ENCODE assay signal across 1 fruit fly cellular context in the genomic region with DNA sequence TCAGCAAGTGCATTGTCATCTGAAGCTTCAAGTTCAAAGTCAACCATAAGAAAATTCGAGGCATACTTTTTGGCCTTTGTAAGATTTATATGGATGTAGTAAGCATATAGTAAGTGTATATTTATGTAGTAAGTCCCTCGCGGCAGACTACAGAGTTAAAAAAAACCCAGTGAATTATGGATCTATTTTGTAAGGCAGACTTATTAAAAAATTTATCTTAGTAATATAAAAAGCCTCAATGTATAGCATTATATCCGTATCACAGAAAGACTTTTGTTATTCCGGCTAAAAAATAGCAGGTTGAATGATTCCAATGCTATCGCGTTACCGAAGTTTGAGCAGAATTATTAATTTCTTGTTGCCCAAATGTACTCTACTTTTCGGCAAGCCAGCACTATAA.
TF ChIP-seq lines count a peak whose summit lies in the region.

No protein-coding gene starts in this region.

TF ChIP-seq in whole organism, prepupa, 60 proteins besides CTCF, POLR2A, EP300 and RAD21 (continued from another document):
- TF ChIP-seq achi (GFP tag; optimal IDR thresholded peaks at IDR 0.05; lab: Kevin White, UChicago) (peak; percentile 1), fd59A (GFP tag; optimal IDR thresholded peaks at IDR 0.05; lab: Kevin White, UChicago) (no peak), CG11294 (GFP tag; IDR thresholded peaks at IDR 0.05; lab: Robert Waterston, UW) (no peak), vri (GFP tag; optimal IDR thresholded peaks at IDR 0.05; lab: Kevin White, UChicago) (no peak), CG7368 (GFP tag; optimal IDR thresholded peaks at IDR 0.05; lab: Kevin White, UChicago) (no peak)
